Fruit fly (Drosophila melanogaster) whole organism, wandering third instar larva: Measurements from ENCODE around the gene CG15803.

ENCODE experiments used
- Abd-B ChIP-seq: fragments of >200 bp; optimal IDR thresholded peaks from 2 replicates; lab custom pipeline; 2017; ENCODE audit warnings: missing biosample characterization, missing genetic modification characterization
- CG32264 ChIP-seq: fragments of 200-800 bp; sonication (Bioruptor generic); optimal IDR thresholded peaks from 2 replicates; lab custom pipeline; 2016; ENCODE audit warnings: missing biosample characterization, missing genetic modification characterization
- Dfd ChIP-seq: fragments of >200 bp; optimal IDR thresholded peaks from 2 replicates; lab custom pipeline; 2017; ENCODE audit warnings: missing biosample characterization, missing genetic modification characterization
- Dif ChIP-seq: fragments of 200-275, 200-300 bp; sonication (Bioruptor generic); optimal IDR thresholded peaks from 2 replicates; lab custom pipeline; 2018; ENCODE audit warnings: missing biosample characterization, missing genetic modification characterization; ENCODE audit not compliant: partially characterized antibody
- GATAd ChIP-seq: sonication (Bioruptor generic); optimal IDR thresholded peaks from 2 replicates; lab custom pipeline; 2016; ENCODE audit warnings: missing biosample characterization, missing genetic modification characterization
- HLH106 ChIP-seq: fragments of 200-800 bp; optimal IDR thresholded peaks from 3 replicates; lab custom pipeline; 2019; ENCODE audit warnings: missing biosample characterization, mild to moderate bottlenecking, missing genetic modification characterization, moderate library complexity
- Hr78 ChIP-seq: fragments of >200 bp; optimal IDR thresholded peaks from 2 replicates; lab custom pipeline; 2017; ENCODE audit warnings: missing biosample characterization, missing genetic modification characterization
- Hr83 ChIP-seq: fragments of 200-300 bp; sonication (Bioruptor generic); optimal IDR thresholded peaks from 2 replicates; lab custom pipeline; 2016; ENCODE audit warnings: missing biosample characterization, mild to moderate bottlenecking, missing genetic modification characterization, moderate library complexity; ENCODE audit not compliant: poor library complexity, severe bottlenecking
- Mio ChIP-seq: sonication (Bioruptor generic); optimal IDR thresholded peaks from 2 replicates; lab custom pipeline; 2016; ENCODE audit warnings: missing biosample characterization, missing genetic modification characterization
- OdsH ChIP-seq: fragments of 200-800 bp; sonication (Bioruptor generic); optimal IDR thresholded peaks from 2 replicates; lab custom pipeline; 2016; ENCODE audit warnings: missing biosample characterization, mild to moderate bottlenecking, missing genetic modification characterization
- Rel ChIP-seq, 2 experiments: fragments of 200-800 bp; sonication (Bioruptor generic) in 1 of 2; optimal IDR thresholded peaks; 2 replicates in 1 of 2; 3 replicates in 1 of 2; lab custom pipeline; 2016 to 2019; ENCODE audit warnings: mild to moderate bottlenecking in 2 of 2, missing biosample characterization in 2 of 2, missing genetic modification characterization in 2 of 2, moderate library complexity in 1 of 2
- Sp1 ChIP-seq: fragments of 200-800 bp; sonication (Bioruptor generic); optimal IDR thresholded peaks from 3 replicates; lab custom pipeline; 2019; ENCODE audit warnings: missing biosample characterization, mild to moderate bottlenecking, missing genetic modification characterization, moderate library complexity
- Vsx2 ChIP-seq: fragments of 200-300, 225-300 bp; sonication (Bioruptor generic); optimal IDR thresholded peaks from 2 replicates; lab custom pipeline; 2018; ENCODE audit warnings: missing biosample characterization, missing genetic modification characterization; ENCODE audit not compliant: partially characterized antibody
- br ChIP-seq: fragments of 200-800 bp; sonication (Bioruptor generic); optimal IDR thresholded peaks from 2 replicates; lab custom pipeline; 2016; ENCODE audit warnings: missing biosample characterization, missing genetic modification characterization
- dl ChIP-seq, 2 experiments: fragments of 175-275, 200-275 bp in 1 of 2; fragments of 200-275 bp in 1 of 2; sonication (Bioruptor generic); optimal IDR thresholded peaks; lab custom pipeline; 2018; ENCODE audit warnings: mild to moderate bottlenecking in 2 of 2, missing biosample characterization in 2 of 2, missing genetic modification characterization in 2 of 2, moderate library complexity in 2 of 2; ENCODE audit not compliant: partially characterized antibody in 2 of 2, insufficient read depth in 1 of 2
- dsf ChIP-seq: sonication (Bioruptor generic); optimal IDR thresholded peaks from 2 replicates; lab custom pipeline; 2016; ENCODE audit warnings: missing biosample characterization, missing genetic modification characterization, borderline replicate concordance
- ey ChIP-seq: fragments of 200-800 bp; sonication (Bioruptor generic); optimal IDR thresholded peaks from 2 replicates; lab custom pipeline; 2016; ENCODE audit warnings: missing biosample characterization, missing genetic modification characterization
- foxo ChIP-seq, 2 experiments: fragments of 200-800 bp; sonication (Bioruptor generic); optimal IDR thresholded peaks; 2 replicates in 1 of 2; 3 replicates in 1 of 2; lab custom pipeline; 2016 to 2017; ENCODE audit warnings: missing biosample characterization in 2 of 2, missing genetic modification characterization in 2 of 2
- fru ChIP-seq: fragments of 200-800 bp; sonication (Bioruptor generic); optimal IDR thresholded peaks from 3 replicates; lab custom pipeline; 2016; ENCODE audit warnings: missing biosample characterization, mild to moderate bottlenecking, missing genetic modification characterization
- jim ChIP-seq: fragments of 175-275, 200-325 bp; sonication (Bioruptor generic); optimal IDR thresholded peaks from 2 replicates; lab custom pipeline; 2016; ENCODE audit warnings: missing biosample characterization, mild to moderate bottlenecking, missing genetic modification characterization
- lola ChIP-seq: fragments of >200 bp; optimal IDR thresholded peaks from 2 replicates; lab custom pipeline; 2017; ENCODE audit warnings: missing biosample characterization, missing genetic modification characterization
- pan ChIP-seq: fragments of >200 bp; optimal IDR thresholded peaks from 2 replicates; lab custom pipeline; 2017
- psq ChIP-seq: fragments of 200-800 bp; sonication (Bioruptor generic); optimal IDR thresholded peaks from 3 replicates; lab custom pipeline; 2017; ENCODE audit warnings: missing biosample characterization, mild to moderate bottlenecking, missing genetic modification characterization, moderate library complexity
- rgr ChIP-seq: fragments of 200-800 bp; sonication (Bioruptor generic); optimal IDR thresholded peaks from 3 replicates; lab custom pipeline; 2016; ENCODE audit warnings: missing biosample characterization, mild to moderate bottlenecking, missing genetic modification characterization
- sv ChIP-seq: fragments of 200-800 bp; sonication (Bioruptor generic); optimal IDR thresholded peaks from 3 replicates; lab custom pipeline; 2016; ENCODE audit warnings: missing biosample characterization, missing genetic modification characterization
- tai ChIP-seq: sonication (Bioruptor generic); optimal IDR thresholded peaks from 2 replicates; lab custom pipeline; 2016; ENCODE audit warnings: missing biosample characterization, missing genetic modification characterization
- usp ChIP-seq: fragments of >200 bp; optimal IDR thresholded peaks from 2 replicates; lab custom pipeline; 2017; ENCODE audit warnings: missing biosample characterization, missing genetic modification characterization
- woc ChIP-seq: sonication (Bioruptor generic); optimal IDR thresholded peaks from 2 replicates; lab custom pipeline; 2016; ENCODE audit warnings: missing biosample characterization, mild to moderate bottlenecking, missing genetic modification characterization

CG15803 gene

DNA sequence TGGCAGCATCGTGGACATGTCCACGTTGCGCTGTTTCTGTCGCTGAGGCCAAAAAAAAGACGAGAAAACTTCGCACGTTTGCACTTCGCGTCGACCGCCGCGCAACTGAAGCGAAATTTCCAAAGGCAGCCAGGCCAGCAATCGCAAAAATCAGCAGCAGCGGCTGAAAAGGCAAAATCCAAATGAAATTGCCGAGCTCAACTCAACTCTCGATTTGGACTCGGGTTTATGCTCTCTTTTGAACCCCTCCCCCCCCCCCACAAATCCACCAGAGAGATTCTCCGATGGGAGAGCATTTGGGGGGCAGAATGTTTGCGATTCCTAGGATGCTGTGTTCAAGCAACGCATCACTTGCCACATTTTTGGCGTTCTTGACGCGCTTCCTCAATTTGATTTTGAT lies 46.2 kb downstream of the CG15803 start, which contains the start of gene PKD:
Gene PKD (minus strand): TSS at position 88 of the 400 bp plus-strand sequence.
- TF ChIP-seq psq (GFP tag; lab: Kevin White, UChicago) (no peak), lola (GFP tag; lab: Kevin White, UChicago) (no peak), Dif (GFP tag; lab: Kevin White, UChicago) (peak; percentile 2), Rel (GFP tag; optimal IDR thresholded peaks at IDR 0.05; lab: Kevin White, UChicago) (no peak), Rel (tag; optimal IDR thresholded peaks at IDR 0.05; lab: Kevin White, UChicago) (no peak), Dfd (GFP tag; lab: Kevin White, UChicago) (peak; percentile 58), Vsx2 (no peak), Abd-B (GFP tag; lab: Kevin White, UChicago) (no peak), tai (GFP tag; lab: Kevin White, UChicago) (no peak), jim (GFP tag; lab: Kevin White, UChicago) (no peak), GATAd (GFP tag; lab: Kevin White, UChicago) (no peak), Hr83 (GFP tag; lab: Kevin White, UChicago) (no peak), fru (GFP tag; lab: Kevin White, UChicago) (no peak), OdsH (GFP tag; lab: Kevin White, UChicago) (no peak)

DNA sequence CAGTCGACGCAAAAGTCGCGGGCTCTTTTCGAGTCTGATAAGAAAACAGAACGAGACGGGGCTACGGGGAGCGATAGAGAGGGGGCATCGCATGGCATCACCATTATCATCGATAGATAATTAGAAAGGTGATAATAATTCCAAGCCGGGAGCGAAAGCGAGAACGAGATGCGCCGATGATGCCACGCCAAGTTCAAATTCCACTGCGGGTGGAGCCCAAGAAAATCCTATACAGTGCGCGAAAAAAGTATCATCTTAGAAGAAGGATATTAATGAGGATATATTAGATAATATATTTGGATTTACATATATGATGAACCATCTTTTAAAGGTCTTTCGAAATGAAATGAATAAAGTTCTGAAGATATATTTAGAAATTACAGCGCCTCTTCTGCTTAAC lies 47.8 kb downstream of the CG15803 start:
- no peak for TF ChIP-seq dl (GFP tag; optimal IDR thresholded peaks at IDR 0.05; lab: Kevin White, UChicago; ENCODE audit: insufficient read depth in 1 of 2, partially characterized antibody in 2 of 2)
- TF ChIP-seq Hr78, result no peak
- TF ChIP-seq usp (GFP tag; lab: Kevin White, UChicago), result no peak
- no peak for TF ChIP-seq foxo (GFP tag; optimal IDR thresholded peaks at IDR 0.05; lab: Kevin White, UChicago)
- no peak for TF ChIP-seq rgr (GFP tag; lab: Kevin White, UChicago)
- no peak for TF ChIP-seq Rel (GFP tag; optimal IDR thresholded peaks at IDR 0.05; lab: Kevin White, UChicago)
- peak; percentile 20 for TF ChIP-seq Rel (tag; optimal IDR thresholded peaks at IDR 0.05; lab: Kevin White, UChicago)

DNA sequence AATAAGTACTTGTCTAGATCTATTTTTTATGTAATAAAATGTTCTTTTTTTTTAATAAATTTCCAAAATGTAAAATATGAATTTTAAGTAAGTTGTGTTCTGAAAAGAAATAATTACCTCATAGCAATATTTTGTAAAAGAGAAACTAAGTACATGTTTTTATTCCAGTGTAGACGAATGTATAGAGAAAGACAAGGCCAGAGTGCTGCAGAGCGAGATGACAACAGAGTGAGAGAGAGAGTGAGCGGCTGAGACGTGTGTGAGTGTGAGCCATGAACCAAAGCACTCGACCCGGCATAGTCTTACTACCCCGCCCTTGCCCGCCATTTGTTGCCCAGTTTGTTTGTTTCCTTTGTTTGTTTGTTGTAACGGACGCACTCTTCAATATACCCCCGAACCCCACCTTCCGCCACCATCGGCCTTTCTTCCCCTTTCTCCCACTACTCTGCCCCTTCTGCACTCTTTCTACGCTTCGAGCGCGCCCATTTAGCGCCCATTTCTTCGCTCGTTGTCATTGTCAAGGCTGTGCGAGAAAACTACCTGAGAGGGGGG lies 49.1 kb downstream of the CG15803 start:
- peak; percentile 75 for TF ChIP-seq Dif (GFP tag; lab: Kevin White, UChicago)
- TF ChIP-seq jim (GFP tag; lab: Kevin White, UChicago), result peak; percentile 92
- TF ChIP-seq pan, result no peak
- TF ChIP-seq CG32264 (GFP tag; lab: Kevin White, UChicago), result no peak
- peak; percentile 23 for TF ChIP-seq fru (GFP tag; lab: Kevin White, UChicago)
- no peak for TF ChIP-seq tai (GFP tag; lab: Kevin White, UChicago)
- TF ChIP-seq psq (GFP tag; lab: Kevin White, UChicago), result peak; percentile 67
- TF ChIP-seq HLH106 (tag; lab: Kevin White, UChicago), result peak; percentile 60
- peak; percentile 80 for TF ChIP-seq Sp1 (GFP tag; lab: Kevin White, UChicago)
- no peak for TF ChIP-seq Mio
- peak; percentile 25 for TF ChIP-seq OdsH (GFP tag; lab: Kevin White, UChicago)
- TF ChIP-seq sv (GFP tag; lab: Kevin White, UChicago), result no peak
- peak in 1 of 2 experiments; percentile 46 for TF ChIP-seq dl (GFP tag; optimal IDR thresholded peaks at IDR 0.05; lab: Kevin White, UChicago; ENCODE audit: insufficient read depth in 1 of 2, partially characterized antibody in 2 of 2)
- TF ChIP-seq rgr (GFP tag; lab: Kevin White, UChicago), result peak; percentile 11
- peak in 1 of 2 experiments; percentile 52 for TF ChIP-seq foxo (GFP tag; optimal IDR thresholded peaks at IDR 0.05; lab: Kevin White, UChicago)
- peak; percentile 27 for TF ChIP-seq woc (GFP tag; lab: Kevin White, UChicago)
- peak; percentile 73 for TF ChIP-seq Hr83 (GFP tag; lab: Kevin White, UChicago)

DNA sequence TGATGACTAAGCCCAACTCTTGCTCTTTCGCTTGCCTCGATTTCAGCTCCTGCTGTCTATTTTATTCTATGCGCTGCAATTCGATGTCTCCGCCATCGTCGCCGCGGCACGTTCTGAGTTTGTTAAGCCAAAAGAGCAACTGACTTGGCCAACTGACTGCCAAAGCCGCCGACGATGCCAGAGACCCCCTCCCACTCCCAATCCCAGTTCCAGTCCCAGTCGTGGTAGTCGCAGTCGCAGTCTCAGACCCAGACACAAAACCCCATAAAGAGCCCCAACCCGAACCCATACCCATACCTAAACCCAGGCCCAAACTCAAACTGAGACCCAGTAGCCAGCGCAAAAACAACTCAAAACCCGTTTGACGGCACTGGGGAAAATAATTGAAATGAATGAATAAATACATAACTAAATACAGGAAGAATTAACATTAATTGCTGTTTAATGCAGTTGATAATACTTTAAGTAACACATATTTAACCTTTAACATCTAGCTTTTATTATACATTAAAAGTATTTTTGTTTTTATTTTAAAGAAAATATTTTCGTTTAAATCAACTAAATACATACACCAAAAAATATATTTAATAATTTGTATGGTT lies 49.7 kb downstream of the CG15803 start:
- TF ChIP-seq dsf (GFP tag; lab: Kevin White, UChicago) (no peak), Rel (GFP tag; optimal IDR thresholded peaks at IDR 0.05; lab: Kevin White, UChicago) (no peak), Rel (tag; optimal IDR thresholded peaks at IDR 0.05; lab: Kevin White, UChicago) (peak; percentile 24), pan (no peak), CG32264 (GFP tag; lab: Kevin White, UChicago) (no peak), fru (GFP tag; lab: Kevin White, UChicago) (peak; percentile 0), usp (GFP tag; lab: Kevin White, UChicago) (no peak), ey (GFP tag; lab: Kevin White, UChicago) (no peak), lola (GFP tag; lab: Kevin White, UChicago) (no peak), psq (GFP tag; lab: Kevin White, UChicago) (peak; percentile 41), br (GFP tag; lab: Kevin White, UChicago) (peak; percentile 9), dl (GFP tag; optimal IDR thresholded peaks at IDR 0.05; lab: Kevin White, UChicago; ENCODE audit: insufficient read depth in 1 of 2, partially characterized antibody in 2 of 2) (peak in 1 of 2 experiments; percentile 23), HLH106 (tag; lab: Kevin White, UChicago) (peak; percentile 68), Dif (GFP tag; lab: Kevin White, UChicago) (peak; percentile 63), Sp1 (GFP tag; lab: Kevin White, UChicago) (no peak), Mio (no peak)
